Fruit fly (Drosophila melanogaster) whole organism, prepupa: Measurements from ENCODE around the gene CG14864.
A peak's percentile ranks its signal among the peaks of the same experiment; 100 is the strongest.

Experiments
- Blimp-1 ChIP-seq: fragments of 200-800 bp; sonication (Bioruptor generic); optimal IDR thresholded peaks from 3 replicates; lab custom pipeline; 2017; ENCODE audit warnings: missing biosample characterization, missing genetic modification characterization, mild to moderate bottlenecking, moderate library complexity, missing genetic modification reagents
- CG10669 ChIP-seq: fragments of 200-800 bp; sonication (Bioruptor generic); optimal IDR thresholded peaks from 3 replicates; lab custom pipeline; 2018; ENCODE audit warnings: missing biosample characterization, mild to moderate bottlenecking, missing genetic modification characterization, moderate library complexity
- CG11762 ChIP-seq: fragments of 200-800 bp; sonication (Bioruptor generic); optimal IDR thresholded peaks from 3 replicates; lab custom pipeline; 2016; ENCODE audit warnings: missing biosample characterization, missing genetic modification characterization; ENCODE audit not compliant: insufficient read depth
- CG11902 ChIP-seq: fragments of 200-800 bp; sonication (Bioruptor generic); optimal IDR thresholded peaks from 3 replicates; lab custom pipeline; 2016; ENCODE audit warnings: missing biosample characterization, missing genetic modification characterization
- CG1621 ChIP-seq: fragments of 200-800 bp; sonication (Bioruptor generic); optimal IDR thresholded peaks from 3 replicates; lab custom pipeline; 2018; ENCODE audit warnings: missing biosample characterization, mild to moderate bottlenecking, missing genetic modification characterization
- CG16779 ChIP-seq: fragments of 200-800 bp; sonication (Bioruptor generic); optimal IDR thresholded peaks from 3 replicates; lab custom pipeline; 2017; ENCODE audit warnings: missing biosample characterization, mild to moderate bottlenecking, missing genetic modification characterization
- CG3032 ChIP-seq: fragments of 200-800 bp; optimal IDR thresholded peaks from 2 replicates; lab custom pipeline; 2019; ENCODE audit warnings: missing biosample characterization, mild to moderate bottlenecking, missing genetic modification characterization, moderate library complexity
- CG31627 ChIP-seq: fragments of 200-800 bp; sonication (Bioruptor generic); optimal IDR thresholded peaks from 3 replicates; lab custom pipeline; 2016; ENCODE audit warnings: missing biosample characterization, missing genetic modification characterization
- CG34406 ChIP-seq: fragments of 200-800 bp; sonication (Bioruptor generic); optimal IDR thresholded peaks from 3 replicates; lab custom pipeline; 2016; ENCODE audit warnings: missing biosample characterization, missing genetic modification characterization
- CG3919 ChIP-seq: fragments of 200-800 bp; sonication (Bioruptor generic); optimal IDR thresholded peaks from 3 replicates; lab custom pipeline; 2016; ENCODE audit warnings: missing biosample characterization, missing genetic modification characterization
- CG4318 ChIP-seq: fragments of 200-800 bp; sonication (Bioruptor generic); optimal IDR thresholded peaks from 3 replicates; lab custom pipeline; 2017; ENCODE audit warnings: missing biosample characterization, mild to moderate bottlenecking, missing genetic modification characterization
- CG6163 ChIP-seq: fragments of 200-800 bp; sonication (Bioruptor generic); IDR thresholded peaks from 3 replicates; pipeline ENCODE4 v1.3.6; 2022; ENCODE audit warnings: missing biosample characterization, missing genetic modification characterization
- CG6276 ChIP-seq: fragments of 200-800 bp; sonication (Bioruptor generic); optimal IDR thresholded peaks from 2 replicates; lab custom pipeline; 2017; ENCODE audit warnings: missing biosample characterization, mild to moderate bottlenecking, missing genetic modification characterization
- CG6792 ChIP-seq: fragments of 200-800 bp; sonication (Bioruptor generic); optimal IDR thresholded peaks from 3 replicates; lab custom pipeline; 2016; ENCODE audit warnings: missing biosample characterization, missing genetic modification characterization
- CG6808 ChIP-seq: fragments of 200-800 bp; sonication (Bioruptor generic); optimal IDR thresholded peaks from 3 replicates; lab custom pipeline; 2017; ENCODE audit warnings: missing biosample characterization, missing genetic modification characterization, mild to moderate bottlenecking, moderate library complexity, missing genetic modification reagents
- CG6854 ChIP-seq: fragments of 200-800 bp; sonication (Bioruptor generic); optimal IDR thresholded peaks from 2 replicates; lab custom pipeline; 2017; ENCODE audit warnings: missing biosample characterization, mild to moderate bottlenecking, missing genetic modification characterization
- CG7368 ChIP-seq: fragments of 200-800 bp; sonication (Bioruptor generic); optimal IDR thresholded peaks from 3 replicates; lab custom pipeline; 2016; ENCODE audit warnings: missing biosample characterization, missing genetic modification characterization
- CG8119 ChIP-seq: fragments of 200-800 bp; sonication (Bioruptor generic); IDR thresholded peaks from 3 replicates; pipeline ENCODE4 v1.3.6; 2022; ENCODE audit warnings: missing biosample characterization, missing genetic modification characterization
- CG8319 ChIP-seq: fragments of 200-800 bp; sonication (Bioruptor generic); optimal IDR thresholded peaks from 3 replicates; lab custom pipeline; 2016; ENCODE audit warnings: missing biosample characterization, missing genetic modification characterization
- CG8632 ChIP-seq: fragments of 200-800 bp; sonication (Bioruptor generic); optimal IDR thresholded peaks from 3 replicates; lab custom pipeline; 2016; ENCODE audit warnings: missing biosample characterization, missing genetic modification characterization
- CG9139 ChIP-seq: fragments of 200-800 bp; sonication (Bioruptor generic); optimal IDR thresholded peaks from 3 replicates; lab custom pipeline; 2017; ENCODE audit warnings: missing biosample characterization, mild to moderate bottlenecking, missing genetic modification characterization
- Eip75B ChIP-seq: fragments of 200-800 bp; sonication (Bioruptor generic); optimal IDR thresholded peaks from 3 replicates; lab custom pipeline; 2016; ENCODE audit warnings: missing biosample characterization, missing genetic modification characterization
- Eip78C ChIP-seq: fragments of 200-800 bp; sonication (Bioruptor generic); peaks from one replicate; lab custom pipeline; 2016; ENCODE audit warnings: missing biosample characterization, missing genetic modification characterization
- Eip93F ChIP-seq: fragments of 200-800 bp; sonication (Bioruptor generic); optimal IDR thresholded peaks from 2 replicates; lab custom pipeline; 2016; ENCODE audit warnings: missing biosample characterization, mild to moderate bottlenecking, missing genetic modification characterization
- Ets96B ChIP-seq: fragments of 200-800 bp; optimal IDR thresholded peaks from 2 replicates; lab custom pipeline; 2019; ENCODE audit warnings: missing biosample characterization, mild to moderate bottlenecking, missing genetic modification characterization, moderate library complexity
- Gug ChIP-seq: fragments of 200-800 bp; sonication (Bioruptor generic); IDR thresholded peaks from 2 replicates; pipeline ENCODE4 v1.3.6; 2022; ENCODE audit warnings: missing biosample characterization, missing genetic modification characterization
- Hr38 ChIP-seq: sonication (Bioruptor generic); optimal IDR thresholded peaks from 2 replicates; lab custom pipeline; 2016; ENCODE audit warnings: missing biosample characterization, missing genetic modification characterization
- Hr39 ChIP-seq: fragments of 200-800 bp; sonication (Bioruptor generic); optimal IDR thresholded peaks from 2 replicates; lab custom pipeline; 2016; ENCODE audit warnings: missing biosample characterization, missing genetic modification characterization
- Lpt ChIP-seq: fragments of 200-800 bp; sonication (Bioruptor generic); optimal IDR thresholded peaks from 3 replicates; lab custom pipeline; 2016; ENCODE audit warnings: missing biosample characterization, missing genetic modification characterization
- Met ChIP-seq: fragments of 200-800 bp; sonication (Bioruptor generic); optimal IDR thresholded peaks from 3 replicates; lab custom pipeline; 2016; ENCODE audit warnings: missing biosample characterization, missing genetic modification characterization
- OdsH ChIP-seq: fragments of 200-800 bp; sonication (Bioruptor generic); optimal IDR thresholded peaks from 3 replicates; lab custom pipeline; 2016; ENCODE audit warnings: missing biosample characterization, missing genetic modification characterization
- Smox ChIP-seq: fragments of 200-800 bp; sonication (Bioruptor generic); optimal IDR thresholded peaks from 3 replicates; lab custom pipeline; 2016; ENCODE audit warnings: missing biosample characterization, missing genetic modification characterization
- Sox102F ChIP-seq: fragments of 200-800 bp; sonication (Bioruptor generic); optimal IDR thresholded peaks from 2 replicates; lab custom pipeline; 2016; ENCODE audit warnings: missing biosample characterization, mild to moderate bottlenecking, missing genetic modification characterization
- achi ChIP-seq: fragments of 200-800 bp; sonication (Bioruptor generic); optimal IDR thresholded peaks from 3 replicates; lab custom pipeline; 2016; ENCODE audit warnings: missing biosample characterization, missing genetic modification characterization
- acj6 ChIP-seq: fragments of 200-800 bp; sonication (Bioruptor generic); optimal IDR thresholded peaks from 3 replicates; lab custom pipeline; 2016; ENCODE audit warnings: missing biosample characterization, missing genetic modification characterization
- cyc ChIP-seq: fragments of 200-800 bp; sonication (Bioruptor generic); optimal IDR thresholded peaks from 3 replicates; lab custom pipeline; 2016; ENCODE audit warnings: missing biosample characterization, missing genetic modification characterization
- dac ChIP-seq: fragments of 200-800 bp; sonication (Bioruptor generic); optimal IDR thresholded peaks from 2 replicates; lab custom pipeline; 2017; ENCODE audit warnings: missing biosample characterization, mild to moderate bottlenecking, missing genetic modification characterization
- eg ChIP-seq: fragments of 200-800 bp; sonication (Bioruptor generic); IDR thresholded peaks from 3 replicates; pipeline ENCODE4 v1.3.6; 2022; ENCODE audit warnings: missing biosample characterization, missing genetic modification characterization
- fd59A ChIP-seq: fragments of 200-800 bp; sonication (Bioruptor generic); optimal IDR thresholded peaks from 2 replicates; lab custom pipeline; 2017; ENCODE audit warnings: missing biosample characterization, mild to moderate bottlenecking, missing genetic modification characterization, missing genetic modification reagents
- fd85E ChIP-seq: fragments of 200-800 bp; sonication (Bioruptor generic); optimal IDR thresholded peaks from 3 replicates; lab custom pipeline; 2016; ENCODE audit warnings: missing biosample characterization, missing genetic modification characterization
- lz ChIP-seq: fragments of 200-800 bp; sonication (Bioruptor generic); optimal IDR thresholded peaks from 3 replicates; lab custom pipeline; 2016; ENCODE audit warnings: missing biosample characterization, missing genetic modification characterization
- pdm3 ChIP-seq: fragments of 200-800 bp; sonication (Bioruptor generic); optimal IDR thresholded peaks from 3 replicates; lab custom pipeline; 2016; ENCODE audit warnings: missing biosample characterization, missing genetic modification characterization
- salr ChIP-seq, 2 experiments: fragments of 200-800 bp; sonication (Bioruptor generic); optimal IDR thresholded peaks; 3 replicates each; lab custom pipeline; 2016 to 2018; ENCODE audit warnings: missing biosample characterization in 2 of 2, missing genetic modification characterization in 2 of 2, mild to moderate bottlenecking in 1 of 2
- spab ChIP-seq: fragments of 200-800 bp; sonication (Bioruptor generic); optimal IDR thresholded peaks from 2 replicates; lab custom pipeline; 2017; ENCODE audit warnings: missing biosample characterization, mild to moderate bottlenecking, missing genetic modification characterization, missing genetic modification reagents
- ss ChIP-seq, 2 experiments: fragments of 200-800 bp; sonication (Bioruptor generic); optimal IDR thresholded peaks; 2 replicates in 1 of 2; 3 replicates in 1 of 2; lab custom pipeline; 2017 to 2018; ENCODE audit warnings: mild to moderate bottlenecking in 2 of 2, missing biosample characterization in 2 of 2, missing genetic modification characterization in 2 of 2, moderate library complexity in 1 of 2
- svp ChIP-seq: fragments of 200-800 bp; sonication (Bioruptor generic); peaks from one replicate; lab custom pipeline; 2016; ENCODE audit warnings: missing biosample characterization, missing genetic modification characterization
- vri ChIP-seq: fragments of 200-800 bp; sonication (Bioruptor generic); optimal IDR thresholded peaks from 3 replicates; lab custom pipeline; 2016; ENCODE audit warnings: missing biosample characterization, mild to moderate bottlenecking, missing genetic modification characterization

CG14864 gene

DNA sequence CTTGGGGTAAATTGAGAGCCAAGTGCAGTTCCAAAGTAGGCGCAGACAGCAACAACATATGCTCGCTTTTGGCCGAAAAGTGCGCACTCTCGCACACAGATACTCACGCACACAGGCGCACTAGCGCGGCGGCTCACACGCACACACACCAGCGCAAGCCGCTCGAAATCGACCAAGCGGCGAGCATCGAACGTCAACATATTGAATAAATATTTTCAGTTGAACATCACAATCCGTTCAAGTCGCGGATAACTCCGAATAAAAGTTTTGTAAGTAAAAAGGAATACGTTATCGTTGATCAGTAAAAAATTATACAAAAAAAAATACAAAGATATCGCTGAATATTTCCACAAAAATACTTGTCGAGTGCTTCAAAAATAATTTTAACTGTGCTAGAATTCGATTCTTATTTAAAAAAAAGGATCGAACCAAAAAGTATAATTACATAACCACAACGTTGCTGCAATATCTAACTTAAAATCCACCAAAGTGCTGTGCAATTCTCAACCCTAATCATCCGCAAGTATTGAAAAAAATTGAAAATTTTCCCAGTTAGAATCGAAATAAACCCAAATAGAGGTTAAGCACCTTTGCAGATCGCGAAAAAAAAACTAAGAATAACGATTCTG is 13.1 kb upstream of the CG14864 start:
- peak; percentile 44 for TF ChIP-seq Eip78C (GFP tag; lab: Kevin White, UChicago)
- no peak for TF ChIP-seq Gug
- TF ChIP-seq, all 60 proteins: peak for 1

DNA sequence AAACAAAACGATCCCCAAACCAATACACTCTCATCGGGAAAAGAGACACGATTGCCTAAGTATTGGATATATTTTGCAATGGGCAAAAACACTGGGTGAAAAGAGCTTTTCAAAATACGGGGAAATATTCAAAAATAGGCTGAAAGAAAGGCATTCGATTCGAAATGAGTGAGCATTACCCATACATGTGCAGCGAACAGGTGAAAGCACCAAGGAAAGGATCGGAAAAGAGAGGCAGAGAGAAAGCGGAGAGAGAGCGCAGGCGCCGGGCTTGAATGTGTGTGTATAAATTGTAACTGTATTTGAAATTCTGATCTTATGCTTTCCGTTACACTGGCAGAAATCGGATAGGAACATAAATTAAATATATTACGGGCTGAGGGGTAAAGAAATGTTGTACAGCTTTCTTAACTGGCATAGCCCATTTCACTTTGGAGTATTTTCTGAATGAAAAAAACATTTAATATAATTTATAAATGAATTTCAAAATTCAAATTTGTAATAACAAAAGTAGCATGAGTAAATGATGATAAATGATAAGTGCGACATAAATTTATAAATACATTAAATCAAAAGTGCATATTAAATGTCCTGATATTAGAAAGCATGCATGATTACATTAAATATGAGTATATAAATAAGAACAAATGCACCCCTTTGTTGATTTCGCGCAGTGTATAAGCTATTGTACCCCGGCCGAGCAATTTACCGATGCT is 12.4 kb upstream of the CG14864 start:
- peak; percentile 18 for TF ChIP-seq CG3032 (tag; lab: Kevin White, UChicago)
- peak; percentile 63 for TF ChIP-seq achi (GFP tag; lab: Kevin White, UChicago)
- TF ChIP-seq CG8319 (GFP tag; lab: Kevin White, UChicago), result peak; percentile 54
- TF ChIP-seq CG6276 (GFP tag; lab: Kevin White, UChicago), result peak; percentile 67
- TF ChIP-seq fd59A (GFP tag; lab: Kevin White, UChicago), result no peak
- peak; percentile 9 for TF ChIP-seq CG11762 (GFP tag; lab: Kevin White, UChicago)
- TF ChIP-seq Gug, result peak; percentile 30; the same call in 1 of the 2 replicates
- peak; percentile 17 for TF ChIP-seq CG6808 (GFP tag; lab: Kevin White, UChicago)
- TF ChIP-seq pdm3 (GFP tag; lab: Kevin White, UChicago), result peak; percentile 67
- TF ChIP-seq CG7368 (GFP tag; lab: Kevin White, UChicago), result peak; percentile 27
- TF ChIP-seq Eip78C (GFP tag; lab: Kevin White, UChicago), result peak; percentile 91
- peak; percentile 58 for TF ChIP-seq Eip75B (GFP tag; lab: Kevin White, UChicago)
- TF ChIP-seq Hr39 (GFP tag; lab: Kevin White, UChicago), result peak; percentile 48
- peak; percentile 7 for TF ChIP-seq vri (GFP tag; lab: Kevin White, UChicago)
- peak; percentile 33; the same call in 1 of the 3 replicates for TF ChIP-seq eg
- TF ChIP-seq CG10669 (GFP tag; lab: Kevin White, UChicago), result no peak
- peak; percentile 80 for TF ChIP-seq Met
- peak; percentile 39 for TF ChIP-seq CG11902
- TF ChIP-seq CG1621 (tag; lab: Kevin White, UChicago), result no peak
- peak; percentile 78 for TF ChIP-seq Sox102F (GFP tag; lab: Kevin White, UChicago)
- TF ChIP-seq CG3919 (GFP tag; lab: Kevin White, UChicago), result peak; percentile 60
- TF ChIP-seq CG6792, result peak; percentile 63
- peak; percentile 4 for TF ChIP-seq spab
- TF ChIP-seq CG6854 (GFP tag; lab: Kevin White, UChicago), result peak; percentile 11
- 0 out of 3 replicates have a peak, but pooled peaks have one; percentile 39 for TF ChIP-seq CG6163 (GFP tag; lab: Robert Waterston, UW)
- TF ChIP-seq acj6 (GFP tag; lab: Kevin White, UChicago), result peak; percentile 78
- TF ChIP-seq OdsH (GFP tag; lab: Kevin White, UChicago), result peak; percentile 77
- TF ChIP-seq dac (GFP tag; lab: Kevin White, UChicago), result peak; percentile 7
- peak; percentile 76 for TF ChIP-seq lz (GFP tag; lab: Kevin White, UChicago)
- TF ChIP-seq CG8119 (GFP tag; lab: Robert Waterston, UW), result peak; percentile 58
- no peak for TF ChIP-seq fd85E
- peak; percentile 70 for TF ChIP-seq Eip93F
- no peak for TF ChIP-seq CG9139 (GFP tag; lab: Kevin White, UChicago)
- TF ChIP-seq Lpt, result peak; percentile 5
- peak; percentile 4 to 33 for TF ChIP-seq ss (GFP tag; optimal IDR thresholded peaks at IDR 0.05; lab: Kevin White, UChicago)
- TF ChIP-seq salr (GFP tag; optimal IDR thresholded peaks at IDR 0.05; lab: Kevin White, UChicago), result peak in 1 of 2 experiments; percentile 78
- peak; percentile 66 for TF ChIP-seq CG8632 (GFP tag; lab: Kevin White, UChicago)
- TF ChIP-seq Hr38 (GFP tag; lab: Kevin White, UChicago), result no peak
- peak; percentile 73 for TF ChIP-seq Smox (GFP tag; lab: Kevin White, UChicago)
- TF ChIP-seq CG4318 (GFP tag; lab: Kevin White, UChicago), result peak; percentile 33
- peak; percentile 50 for TF ChIP-seq Blimp-1 (GFP tag; lab: Kevin White, UChicago)
- TF ChIP-seq CG34406 (GFP tag; lab: Kevin White, UChicago), result peak; percentile 76
- TF ChIP-seq CG16779 (tag; lab: Kevin White, UChicago), result no peak
- peak; percentile 72 for TF ChIP-seq cyc (GFP tag; lab: Kevin White, UChicago)
- TF ChIP-seq svp (GFP tag; lab: Kevin White, UChicago), result peak; percentile 93
- peak; percentile 9 for TF ChIP-seq Ets96B (tag; lab: Kevin White, UChicago)
- TF ChIP-seq CG31627 (GFP tag; lab: Kevin White, UChicago), result peak; percentile 48
